Worm (Caenorhabditis elegans): Measurements from ENCODE around the gene F02D10.2.

DNA sequence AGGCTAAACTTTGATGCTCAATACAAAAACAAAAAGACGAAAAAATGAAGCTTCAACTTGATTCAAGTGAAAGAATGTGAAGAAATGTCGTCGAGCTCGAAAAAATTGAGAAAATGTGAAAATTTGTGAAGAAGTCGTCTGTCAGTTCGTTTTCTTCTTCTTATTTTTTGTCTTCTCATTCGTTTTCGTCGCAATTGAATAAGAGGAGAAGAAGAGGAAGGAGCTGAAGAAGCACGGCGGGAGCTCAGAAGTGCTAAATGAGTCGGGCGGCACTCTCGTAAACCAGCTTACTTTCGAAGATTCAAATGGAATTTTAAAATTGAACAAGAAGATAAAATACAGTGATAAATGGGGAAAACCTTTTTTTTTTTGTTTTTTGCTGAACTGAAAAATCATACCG lies 41.5 kb upstream of the F02D10.2 start:
- TF ChIP-seq lin-13 (GFP tag; optimal IDR thresholded peaks at IDR 0.05) = no peak
- no peak for TF ChIP-seq ztf-4 (tag; optimal IDR thresholded peaks at IDR 0.05)
- no peak for TF ChIP-seq snpc-4 (tag; optimal IDR thresholded peaks at IDR 0.05)
- TF ChIP-seq nhr-11 (tag; optimal IDR thresholded peaks at IDR 0.05) = no peak
- no peak for TF ChIP-seq ama-1 (optimal IDR thresholded peaks at IDR 0.05)
- no peak for TF ChIP-seq elt-1 (tag; optimal IDR thresholded peaks at IDR 0.05)
- no peak for TF ChIP-seq blmp-1 (tag; optimal IDR thresholded peaks at IDR 0.05; ENCODE audit: insufficient read depth)

Measured in whole organism, L2 larva.